Worm (Caenorhabditis elegans): ENCODE data around the gene catp-5.

The catp-5 gene

DNA sequence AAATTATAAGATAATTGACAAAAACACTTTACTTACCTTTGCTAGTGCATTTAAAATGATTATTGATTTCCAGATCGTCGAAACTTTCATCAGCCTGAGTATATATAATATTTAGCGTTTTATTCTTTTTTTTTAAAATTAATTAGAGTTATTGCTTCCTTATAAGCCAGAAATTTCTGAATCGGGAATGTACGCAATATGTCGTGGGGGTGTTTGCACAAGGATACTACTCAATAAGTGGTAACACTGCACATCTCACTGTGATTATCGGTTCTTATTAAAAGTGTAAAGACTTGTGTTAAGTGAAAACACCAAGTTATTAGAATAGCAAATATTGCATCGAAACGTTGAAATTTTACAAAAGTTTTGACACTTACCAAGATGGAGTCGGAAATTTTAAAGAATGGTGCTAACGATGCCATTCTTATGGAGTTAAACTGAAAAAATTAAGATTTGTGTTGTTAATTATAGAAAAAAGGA, 40.8 kb downstream of the catp-5 start, which contains the start of gene dim-1:
Gene dim-1 (minus strand): TSS at position 430 of the 480 bp plus-strand sequence.
- peak; percentile 89 for TF ChIP-seq aha-1 (tag)
- TF ChIP-seq egl-43 (GFP tag; IDR thresholded peaks at IDR 0.05), result no peak

DNA sequence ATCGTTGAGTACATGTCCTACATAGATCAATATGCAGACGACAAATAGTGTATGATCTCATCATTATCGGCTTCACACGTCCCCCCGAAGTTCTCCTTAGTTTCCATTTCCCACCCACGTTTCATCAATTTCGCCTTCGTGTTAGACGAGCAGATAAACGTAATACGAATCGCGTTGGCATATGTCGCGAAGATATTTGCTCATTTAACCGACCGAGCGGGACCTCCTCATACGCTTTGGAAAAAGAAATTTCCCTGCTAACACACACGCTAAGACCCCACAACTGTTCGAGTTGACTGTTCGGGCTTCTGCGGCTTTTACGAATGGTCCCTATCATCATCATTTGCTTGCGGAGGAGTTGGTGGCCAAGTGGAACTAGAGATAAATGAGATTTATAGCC, 44.2 kb downstream of the catp-5 start:
- no peak for TF ChIP-seq aha-1 (tag)
- no peak for TF ChIP-seq php-3 (GFP tag; IDR thresholded peaks at IDR 0.05)
- no peak for TF ChIP-seq Y75B8A.6 (GFP tag; IDR thresholded peaks at IDR 0.05)

- peak; percentile 34 for TF ChIP-seq hlh-11 (tag; optimal IDR thresholded peaks at IDR 0.05)
- peak; percentile 83 for TF ChIP-seq set-16 (GFP tag; IDR thresholded peaks at IDR 0.05)
- TF ChIP-seq mdt-29 (GFP tag; IDR thresholded peaks at IDR 0.05), result no peak
- TF ChIP-seq lim-7 (GFP tag; IDR thresholded peaks at IDR 0.05), result no peak
- no peak for TF ChIP-seq ztf-7 (tag; optimal IDR thresholded peaks at IDR 0.05)
- TF ChIP-seq unc-62 (GFP tag; optimal IDR thresholded peaks at IDR 0.05 in 1 of 2), result peak in 1 of 2 experiments; percentile 73
- no peak for TF ChIP-seq unc-62 (tag; optimal IDR thresholded peaks at IDR 0.05)
- TF ChIP-seq tra-1 (GFP tag; IDR thresholded peaks at IDR 0.05), result no peak
- TF ChIP-seq duxl-1 (tag; optimal IDR thresholded peaks at IDR 0.05; ENCODE audit: poor library complexity), result no peak
- peak; percentile 61 for TF ChIP-seq aha-1 (tag)
- peak; percentile 54 for TF ChIP-seq nhr-11 (tag; optimal IDR thresholded peaks at IDR 0.05)
- TF ChIP-seq snpc-4 (tag; optimal IDR thresholded peaks at IDR 0.05), result no peak
- peak in 1 of 2 experiments; percentile 69 for TF ChIP-seq daf-16 (GFP tag; optimal IDR thresholded peaks at IDR 0.05)
- TF ChIP-seq daf-16 (tag; optimal IDR thresholded peaks at IDR 0.05), result no peak
- no peak for TF ChIP-seq nhr-10 (tag; optimal IDR thresholded peaks at IDR 0.05)
- TF ChIP-seq ceh-20 (GFP tag; IDR thresholded peaks at IDR 0.05), result peak; percentile 62; the same call in 1 of the 2 replicates
- no peak for TF ChIP-seq Y5F2A.4 (GFP tag; optimal IDR thresholded peaks at IDR 0.05)
- no peak for TF ChIP-seq hlh-30 (tag; optimal IDR thresholded peaks at IDR 0.05; ENCODE audit: insufficient read depth)
- no peak for TF ChIP-seq ceh-62 (tag; optimal IDR thresholded peaks at IDR 0.05)
- no peak for TF ChIP-seq ceh-32 (tag; optimal IDR thresholded peaks at IDR 0.05; ENCODE audit: poor library complexity)
- TF ChIP-seq dpl-1 (GFP tag; optimal IDR thresholded peaks at IDR 0.05), result no peak
- no peak for TF ChIP-seq gei-8 (GFP tag; optimal IDR thresholded peaks at IDR 0.05)
- no peak for TF ChIP-seq dve-1 (tag; optimal IDR thresholded peaks at IDR 0.05; ENCODE audit: insufficient read depth)
Measured at ce11 chrX:8053008-8053441, 45.6 kb downstream of the catp-5 start.

DNA sequence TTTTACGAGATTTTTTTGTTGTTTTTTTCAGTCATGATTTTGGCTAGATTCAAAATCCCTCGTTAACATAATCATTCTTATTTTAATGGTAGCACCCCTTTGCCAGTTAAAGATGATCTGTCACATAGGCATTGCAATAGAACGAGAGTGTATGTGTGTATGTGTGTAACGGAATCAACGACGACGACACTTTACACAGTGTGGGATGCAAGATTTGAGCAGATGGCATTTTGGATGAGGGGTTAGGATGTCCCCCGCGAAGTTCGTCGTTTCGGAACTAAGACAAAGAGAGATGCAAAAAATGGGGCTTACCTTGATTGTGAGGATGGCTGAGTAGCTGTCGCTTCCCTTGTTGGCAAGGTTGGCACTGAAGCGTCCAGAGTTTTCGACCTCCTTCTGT, 46.6 kb downstream of the catp-5 start:
- TF ChIP-seq hif-1 (tag; optimal IDR thresholded peaks at IDR 0.05) (no peak), aha-1 (tag) (peak; percentile 44)

DNA sequence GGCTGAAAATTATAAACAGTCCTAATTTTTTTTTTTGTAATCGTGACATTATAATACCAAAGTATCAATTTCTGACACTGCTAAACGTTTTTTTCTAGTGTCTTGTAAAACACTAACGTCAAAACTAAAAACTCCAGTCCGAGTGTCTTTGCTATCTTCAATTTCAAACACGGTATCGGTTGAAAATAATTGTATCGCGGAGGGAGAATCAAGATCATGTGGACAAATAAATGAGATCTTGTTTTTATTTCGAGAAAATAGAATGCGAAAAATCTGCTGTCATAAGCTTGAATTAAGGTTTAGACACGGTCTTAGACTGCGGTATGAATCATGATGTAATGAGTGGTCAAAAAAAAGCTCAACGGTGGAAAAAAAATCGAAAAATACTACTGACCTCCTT, 50.0 kb downstream of the catp-5 start:
- peak; percentile 43 for TF ChIP-seq aha-1 (tag)
- no peak for TF ChIP-seq ZK337.2 (GFP tag; IDR thresholded peaks at IDR 0.05)
- peak; percentile 9 for TF ChIP-seq F10B5.3 (tag; optimal IDR thresholded peaks at IDR 0.05)
- TF ChIP-seq daf-16 (GFP tag; optimal IDR thresholded peaks at IDR 0.05), result peak in 1 of 2 experiments; percentile 15
- no peak for TF ChIP-seq daf-16 (tag; optimal IDR thresholded peaks at IDR 0.05)

ce11 chrX:8045152-8045551, 53.5 kb downstream of the catp-5 start, which contains the start of gene C18A11.4:
TSS of gene C18A11.4 (plus strand) at chrX:8045518.
- TF ChIP-seq zip-11 (GFP tag; IDR thresholded peaks at IDR 0.05) (no peak), mxl-3 (GFP tag; optimal IDR thresholded peaks at IDR 0.05) (no peak), nhr-28 (tag; optimal IDR thresholded peaks at IDR 0.05) (no peak), dmd-9 (GFP tag; IDR thresholded peaks at IDR 0.05) (no peak), dpl-1 (GFP tag; optimal IDR thresholded peaks at IDR 0.05) (no peak), hmg-1.1 (GFP tag; IDR thresholded peaks at IDR 0.05) (no peak)

Measured in whole organism, L4 larva.